Worm (Caenorhabditis elegans): ENCODE results near the gene C27F2.9.

The C27F2.9 gene

DNA sequence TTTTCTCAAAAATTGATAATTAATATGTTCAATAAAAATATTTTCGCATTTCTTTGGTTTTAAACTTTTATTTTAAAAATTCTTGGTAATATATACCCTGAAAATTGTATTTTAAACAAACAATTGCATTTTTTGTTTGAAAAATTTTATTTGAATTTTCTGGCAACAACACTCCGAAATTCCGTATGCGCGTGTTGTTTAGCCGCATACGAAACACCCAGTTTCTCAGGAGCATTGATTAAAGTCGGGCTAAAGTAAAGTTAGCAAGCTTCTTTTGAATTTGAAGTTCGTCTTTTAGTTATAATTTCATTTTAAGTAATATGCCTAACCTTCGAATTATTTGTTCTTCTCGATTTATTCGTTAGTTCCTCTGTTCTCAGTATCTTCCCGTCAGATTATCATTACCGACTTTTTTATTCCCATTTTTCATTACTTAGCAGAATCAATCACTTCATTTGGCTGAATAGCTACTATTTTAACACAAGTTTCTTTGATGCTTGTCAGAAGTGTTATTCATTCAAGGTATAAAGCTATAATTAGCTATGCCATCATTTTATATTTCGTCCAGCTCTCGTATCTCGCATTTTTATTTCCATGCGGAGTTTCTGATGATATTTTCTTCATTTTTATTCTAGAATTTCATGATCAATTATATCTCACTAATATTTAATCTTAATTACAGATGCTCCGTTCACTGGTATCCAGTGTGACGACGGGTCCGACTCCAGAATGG is 27.8 kb downstream of the C27F2.9 start, which contains the start of gene mrps-18C:
mrps-18C (plus strand) TSS at position 683 of the 733 bp plus-strand sequence.
- TF ChIP-seq egl-27 (tag; optimal IDR thresholded peaks at IDR 0.05) = no peak
- TF ChIP-seq nhr-237 (tag; optimal IDR thresholded peaks at IDR 0.05) = no peak
- TF ChIP-seq nhr-21 (tag; optimal IDR thresholded peaks at IDR 0.05) = no peak
- no peak for TF ChIP-seq nhr-77 (tag; optimal IDR thresholded peaks at IDR 0.05)
- TF ChIP-seq ztf-1 (GFP tag; conservative IDR thresholded peaks at IDR 0.05) = no peak
- no peak for TF ChIP-seq nhr-25 (tag; optimal IDR thresholded peaks at IDR 0.05)
- TF ChIP-seq lin-13 (GFP tag; optimal IDR thresholded peaks at IDR 0.05) = no peak
- no peak for TF ChIP-seq sma-3 (GFP tag; optimal IDR thresholded peaks at IDR 0.05)
- TF ChIP-seq lsy-2 (tag; optimal IDR thresholded peaks at IDR 0.05) = peak in 1 of 2 experiments; percentile 53
- TF ChIP-seq nhr-6 (tag; optimal IDR thresholded peaks at IDR 0.05) = no peak
- TF ChIP-seq mbf-1 (tag; optimal IDR thresholded peaks at IDR 0.05) = no peak
- no peak for TF ChIP-seq elt-1 (tag; optimal IDR thresholded peaks at IDR 0.05)
- TF ChIP-seq nhr-23 (tag; optimal IDR thresholded peaks at IDR 0.05) = no peak
- TF ChIP-seq unc-62 (GFP tag; optimal IDR thresholded peaks at IDR 0.05) = no peak
- TF ChIP-seq unc-55 (GFP tag; optimal IDR thresholded peaks at IDR 0.05) = peak; percentile 52
- TF ChIP-seq sem-4 (tag; optimal IDR thresholded peaks at IDR 0.05) = no peak
- no peak for TF ChIP-seq zag-1 (tag; optimal IDR thresholded peaks at IDR 0.05)
- TF ChIP-seq ama-1 (optimal IDR thresholded peaks at IDR 0.05) = no peak
- TF ChIP-seq nhr-12 (tag; optimal IDR thresholded peaks at IDR 0.05) = no peak
- peak; percentile 50 for TF ChIP-seq gmeb-1 (tag; optimal IDR thresholded peaks at IDR 0.05)
- TF ChIP-seq lin-11 (tag; optimal IDR thresholded peaks at IDR 0.05) = no peak
- TF ChIP-seq nhr-129 (tag; optimal IDR thresholded peaks at IDR 0.05) = no peak
- TF ChIP-seq C34F6.9 (tag; optimal IDR thresholded peaks at IDR 0.05) = peak; percentile 44
- no peak for TF ChIP-seq mdl-1 (tag; optimal IDR thresholded peaks at IDR 0.05)
- TF ChIP-seq ZK546.5 (tag; optimal IDR thresholded peaks at IDR 0.05) = no peak

DNA sequence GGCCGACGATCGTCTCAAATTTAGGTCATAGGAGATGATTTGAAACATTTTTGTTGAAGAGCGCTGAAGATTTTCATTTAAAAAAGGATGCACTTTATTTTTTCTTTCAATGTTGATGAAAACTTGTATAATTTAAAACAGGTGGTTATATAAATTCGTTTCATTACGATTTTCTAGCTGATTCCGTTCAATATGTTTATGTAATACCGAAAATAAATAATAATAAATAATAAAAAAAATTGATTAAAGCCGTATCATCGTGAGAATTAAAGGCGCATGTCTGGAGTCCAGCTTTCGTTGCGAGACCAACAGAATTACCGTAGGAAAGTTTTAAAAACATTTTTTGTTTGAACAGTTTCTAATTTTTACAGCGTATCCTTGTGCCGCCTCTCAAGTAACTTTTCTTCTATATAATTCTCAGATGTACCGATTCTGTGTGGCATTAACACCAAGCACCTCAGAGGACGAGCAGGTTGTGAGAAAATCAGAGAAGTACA is 30.6 kb downstream of the C27F2.9 start, which contains the start of the genes C26E6.12 and eri-9:
C26E6.12 (minus strand) TSS at position 51 of the 497 bp plus-strand sequence.
eri-9 (plus strand) TSS at position 248 of the 497 bp plus-strand sequence.
- no peak for TF ChIP-seq crh-2 (tag; optimal IDR thresholded peaks at IDR 0.05)
- no peak for TF ChIP-seq elt-3 (tag; optimal IDR thresholded peaks at IDR 0.05)
- TF ChIP-seq nhr-12 (tag; optimal IDR thresholded peaks at IDR 0.05) = no peak
- TF ChIP-seq nhr-129 (tag; optimal IDR thresholded peaks at IDR 0.05) = no peak

DNA sequence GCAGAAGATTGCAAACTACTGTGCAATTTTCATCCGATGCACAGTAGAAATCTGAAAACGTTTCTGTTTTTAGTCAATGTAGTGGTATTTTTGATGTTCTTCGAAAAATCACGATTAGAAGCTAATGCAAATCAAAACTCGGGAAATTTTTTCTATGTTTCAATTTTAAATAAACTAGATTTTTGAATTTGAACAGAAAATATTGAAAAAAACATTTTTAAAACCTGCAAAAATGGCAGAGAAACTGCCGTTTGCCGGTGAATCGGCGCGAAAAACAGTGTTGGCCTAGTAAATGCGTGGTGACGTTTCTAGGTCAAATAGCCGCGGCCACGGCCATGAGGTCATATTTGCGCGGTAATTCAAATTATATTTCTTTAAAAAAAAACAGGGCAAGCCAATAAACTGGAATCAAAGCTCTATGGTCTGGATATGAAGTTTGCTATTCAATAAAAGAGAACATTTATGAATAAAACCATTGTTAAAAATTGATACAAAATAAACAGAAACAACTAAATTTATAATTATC is 32.6 kb downstream of the C27F2.9 start, which contains the start of gene set-2:
set-2 (minus strand) TSS at position 51 of the 526 bp plus-strand sequence.
- TF ChIP-seq dmd-4 (tag; optimal IDR thresholded peaks at IDR 0.05) (no peak), zag-1 (tag; optimal IDR thresholded peaks at IDR 0.05) (no peak), nhr-23 (tag; optimal IDR thresholded peaks at IDR 0.05) (no peak), nhr-129 (tag; optimal IDR thresholded peaks at IDR 0.05) (no peak), crh-2 (tag; optimal IDR thresholded peaks at IDR 0.05) (peak; percentile 70), nhr-6 (tag; optimal IDR thresholded peaks at IDR 0.05) (no peak), elt-3 (tag; optimal IDR thresholded peaks at IDR 0.05) (no peak), sma-3 (GFP tag; optimal IDR thresholded peaks at IDR 0.05) (peak; percentile 57), lin-11 (tag; optimal IDR thresholded peaks at IDR 0.05) (peak; percentile 28), unc-39 (tag; optimal IDR thresholded peaks at IDR 0.05) (no peak), nhr-11 (tag; optimal IDR thresholded peaks at IDR 0.05) (no peak), alr-1 (tag; optimal IDR thresholded peaks at IDR 0.05) (no peak), mab-5 (tag; optimal IDR thresholded peaks at IDR 0.05) (no peak), gmeb-1 (tag; optimal IDR thresholded peaks at IDR 0.05) (peak; percentile 92), ceh-82 (tag; optimal IDR thresholded peaks at IDR 0.05) (no peak), ztf-4 (tag; optimal IDR thresholded peaks at IDR 0.05) (peak; percentile 2), sem-4 (tag; optimal IDR thresholded peaks at IDR 0.05) (peak; percentile 16), F13H6.1 (tag; optimal IDR thresholded peaks at IDR 0.05) (peak; percentile 65), snpc-4 (tag; optimal IDR thresholded peaks at IDR 0.05) (no peak), sma-9 (GFP tag; optimal IDR thresholded peaks at IDR 0.05) (peak; percentile 38), sma-9 (tag; optimal IDR thresholded peaks at IDR 0.05) (no peak), C34F6.9 (tag; optimal IDR thresholded peaks at IDR 0.05) (peak; percentile 52), nhr-12 (tag; optimal IDR thresholded peaks at IDR 0.05) (no peak), unc-55 (GFP tag; optimal IDR thresholded peaks at IDR 0.05) (peak; percentile 60), elt-1 (tag; optimal IDR thresholded peaks at IDR 0.05) (no peak), nhr-25 (tag; optimal IDR thresholded peaks at IDR 0.05) (peak; percentile 64), ztf-11 (tag; optimal IDR thresholded peaks at IDR 0.05) (no peak), lsy-2 (tag; optimal IDR thresholded peaks at IDR 0.05) (peak; percentile 6 to 76), lin-13 (GFP tag; optimal IDR thresholded peaks at IDR 0.05) (peak; percentile 64), fos-1 (tag; optimal IDR thresholded peaks at IDR 0.05) (peak; percentile 14), skn-1 (tag; optimal IDR thresholded peaks at IDR 0.05) (no peak)
